Fruit fly (Drosophila melanogaster) whole organism, embryonic: Measurements from ENCODE around the gene CG17359.

Experiments
- CG10565 ChIP-seq: fragments of 200-800 bp; sonication (Bioruptor generic); optimal IDR thresholded peaks from 3 replicates; lab custom pipeline; 2016; ENCODE audit warnings: missing biosample characterization, mild to moderate bottlenecking, missing genetic modification characterization
- CG11093 ChIP-seq: fragments of 200-800 bp; sonication (Bioruptor generic); IDR thresholded peaks from 3 replicates; pipeline ENCODE4 v1.3.6; 2022; ENCODE audit warnings: missing biosample characterization, missing genetic modification characterization
- CG11398 ChIP-seq: fragments of 200-800 bp; sonication (Bioruptor generic); optimal IDR thresholded peaks from 2 replicates; lab custom pipeline; 2016; ENCODE audit warnings: missing biosample characterization, missing genetic modification characterization
- CG12155 ChIP-seq: fragments of 200-800 bp; sonication (Bioruptor generic); optimal IDR thresholded peaks from 3 replicates; lab custom pipeline; 2016; ENCODE audit warnings: missing biosample characterization, missing genetic modification characterization
- CG12219 ChIP-seq: fragments of 200-800 bp; sonication (Bioruptor generic); optimal IDR thresholded peaks from 3 replicates; lab custom pipeline; 2018; ENCODE audit warnings: missing biosample characterization, mild to moderate bottlenecking, missing genetic modification characterization
- CG12744 ChIP-seq: fragments of 200-800 bp; sonication (Bioruptor generic); optimal IDR thresholded peaks from 2 replicates; lab custom pipeline; 2016; ENCODE audit warnings: missing biosample characterization, missing genetic modification characterization
- CG13894 ChIP-seq: fragments of 200-800 bp; sonication (Bioruptor generic); optimal IDR thresholded peaks from 3 replicates; lab custom pipeline; 2018; ENCODE audit warnings: missing biosample characterization, mild to moderate bottlenecking, missing genetic modification characterization, moderate library complexity
- CG1529 ChIP-seq: fragments of 200-800 bp; sonication (Bioruptor generic); optimal IDR thresholded peaks from 3 replicates; lab custom pipeline; 2018; ENCODE audit warnings: missing biosample characterization, missing genetic modification characterization
- CG17359 ChIP-seq: fragments of 200-800 bp; sonication (Bioruptor generic); optimal IDR thresholded peaks from 3 replicates; lab custom pipeline; 2018; ENCODE audit warnings: missing biosample characterization, mild to moderate bottlenecking, missing genetic modification characterization, moderate library complexity
- CG17802 ChIP-seq: fragments of 200-800 bp; sonication (Bioruptor generic); optimal IDR thresholded peaks from 2 replicates; lab custom pipeline; 2018; ENCODE audit warnings: missing biosample characterization, mild to moderate bottlenecking, missing genetic modification characterization, moderate library complexity
- CG18619 ChIP-seq: fragments of 200-800 bp; sonication (Bioruptor generic); optimal IDR thresholded peaks from 3 replicates; lab custom pipeline; 2017; ENCODE audit warnings: missing biosample characterization, mild to moderate bottlenecking, missing genetic modification characterization
- CG18764 ChIP-seq: fragments of 200-800 bp; sonication (Bioruptor generic); optimal IDR thresholded peaks from 3 replicates; lab custom pipeline; 2016; ENCODE audit warnings: missing biosample characterization, missing genetic modification characterization
- CG2678 ChIP-seq: fragments of 200-800 bp; sonication (Bioruptor generic); optimal IDR thresholded peaks from 3 replicates; lab custom pipeline; 2019; ENCODE audit warnings: missing biosample characterization, mild to moderate bottlenecking, missing genetic modification characterization, moderate library complexity
- CG3995 ChIP-seq: fragments of 200-800 bp; sonication (Bioruptor generic); optimal IDR thresholded peaks from 3 replicates; lab custom pipeline; 2016; ENCODE audit warnings: missing biosample characterization, missing genetic modification characterization
- CG42726 ChIP-seq: fragments of 200-800 bp; sonication (Bioruptor generic); IDR thresholded peaks from 2 replicates; pipeline ENCODE4 v1.3.6; 2022; ENCODE audit warnings: missing biosample characterization, missing genetic modification characterization; ENCODE audit not compliant: partially characterized antibody
- CG6765 ChIP-seq: fragments of 200-800 bp; sonication (Bioruptor generic); optimal IDR thresholded peaks from 3 replicates; lab custom pipeline; 2017; ENCODE audit warnings: missing biosample characterization, mild to moderate bottlenecking, missing genetic modification characterization
- CG8924 ChIP-seq: fragments of 200-800 bp; optimal IDR thresholded peaks from 3 replicates; lab custom pipeline; 2019; ENCODE audit warnings: missing biosample characterization, mild to moderate bottlenecking, missing genetic modification characterization, moderate library complexity
- CG9817 ChIP-seq: fragments of 200-800 bp; sonication (Bioruptor generic); optimal IDR thresholded peaks from 2 replicates; lab custom pipeline; 2018; ENCODE audit warnings: missing biosample characterization, mild to moderate bottlenecking, missing genetic modification characterization, moderate library complexity
- Camta ChIP-seq: fragments of 200-800 bp; sonication (Bioruptor generic); optimal IDR thresholded peaks from 2 replicates; lab custom pipeline; 2016; ENCODE audit warnings: missing biosample characterization, missing genetic modification characterization
- Dad ChIP-seq: fragments of 200-800 bp; sonication (Bioruptor generic); optimal IDR thresholded peaks from 3 replicates; lab custom pipeline; 2016; ENCODE audit warnings: missing biosample characterization, missing genetic modification characterization
- Deaf1 ChIP-seq: fragments of 200-800 bp; optimal IDR thresholded peaks from 3 replicates; lab custom pipeline; 2019; ENCODE audit warnings: missing biosample characterization, mild to moderate bottlenecking, missing genetic modification characterization, moderate library complexity
- Dip2 ChIP-seq: fragments of 200-800 bp; sonication (Bioruptor generic); IDR thresholded peaks from 2 replicates; pipeline ENCODE4 v1.3.6; 2022; ENCODE audit warnings: missing biosample characterization, missing genetic modification characterization
- Doc2 ChIP-seq: fragments of 200-800 bp; sonication (Bioruptor generic); IDR thresholded peaks from 2 replicates; pipeline ENCODE4 v1.3.6; 2022; ENCODE audit warnings: missing biosample characterization, missing genetic modification characterization
- Ets97D ChIP-seq: fragments of 200-800 bp; sonication (Bioruptor generic); optimal IDR thresholded peaks from 3 replicates; lab custom pipeline; 2016; ENCODE audit warnings: missing biosample characterization, missing genetic modification characterization
- Fer2 ChIP-seq: fragments of 200-800 bp; sonication (Bioruptor generic); optimal IDR thresholded peaks from 2 replicates; lab custom pipeline; 2018; ENCODE audit warnings: missing biosample characterization, mild to moderate bottlenecking, missing genetic modification characterization, moderate library complexity
- HLH4C ChIP-seq: fragments of 200-800 bp; sonication (Bioruptor generic); IDR thresholded peaks from 3 replicates; pipeline ENCODE4 v1.3.6; 2022; ENCODE audit warnings: missing biosample characterization, missing genetic modification characterization; ENCODE audit not compliant: partially characterized antibody
- HLHmδ ChIP-seq: fragments of 200-800 bp; sonication (Bioruptor generic); optimal IDR thresholded peaks from 2 replicates; lab custom pipeline; 2018; ENCODE audit warnings: missing biosample characterization, mild to moderate bottlenecking, missing genetic modification characterization, moderate library complexity
- Hand ChIP-seq: fragments of 200-800 bp; sonication (Bioruptor generic); optimal IDR thresholded peaks from 2 replicates; lab custom pipeline; 2017; ENCODE audit warnings: mild to moderate bottlenecking, missing biosample characterization, missing genetic modification reagents, missing genetic modification characterization
- Hr39 ChIP-seq: fragments of >200 bp; optimal IDR thresholded peaks from 2 replicates; lab custom pipeline; 2017
- MBD-R2 ChIP-seq: fragments of 200-800 bp; sonication (Bioruptor generic); IDR thresholded peaks from 2 replicates; pipeline ENCODE4 v1.3.6; 2022; ENCODE audit warnings: missing biosample characterization, missing genetic modification characterization
- Oaz ChIP-seq: fragments of 200-800 bp; sonication (Bioruptor generic); IDR thresholded peaks from 2 replicates; pipeline ENCODE4 v1.3.6; 2022; ENCODE audit warnings: missing biosample characterization, missing genetic modification characterization
- PHDP ChIP-seq: fragments of 200-800 bp; sonication (Bioruptor generic); optimal IDR thresholded peaks from 3 replicates; lab custom pipeline; 2018; ENCODE audit warnings: missing biosample characterization, mild to moderate bottlenecking, missing genetic modification characterization, moderate library complexity
- ab ChIP-seq: fragments of 200-800 bp; sonication (Bioruptor generic); optimal IDR thresholded peaks from 2 replicates; lab custom pipeline; 2016; ENCODE audit warnings: missing biosample characterization, missing genetic modification characterization
- al ChIP-seq: fragments of 200-800 bp; sonication (Bioruptor generic); IDR thresholded peaks from 2 replicates; pipeline ENCODE4 v1.3.6; 2022; ENCODE audit warnings: missing biosample characterization, missing genetic modification characterization
- chinmo ChIP-seq: fragments of 200-800 bp; sonication (Bioruptor generic); IDR thresholded peaks from 4 replicates; pipeline ENCODE4 v1.3.6; 2022; ENCODE audit warnings: missing biosample characterization, missing genetic modification characterization; ENCODE audit not compliant: partially characterized antibody
- dati ChIP-seq: fragments of 200-800 bp; sonication (Bioruptor generic); IDR thresholded peaks from 2 replicates; pipeline ENCODE4 v1.3.6; 2022; ENCODE audit warnings: missing biosample characterization, missing genetic modification characterization
- grn ChIP-seq: fragments of 200-800 bp; sonication (Bioruptor generic); optimal IDR thresholded peaks from 3 replicates; lab custom pipeline; 2017; ENCODE audit warnings: missing biosample characterization, missing genetic modification characterization
- gsb ChIP-seq: fragments of 200-800 bp; sonication (Bioruptor generic); IDR thresholded peaks from 2 replicates; pipeline ENCODE4 v1.3.6; 2022; ENCODE audit warnings: missing biosample characterization, missing genetic modification characterization
- knrl ChIP-seq: fragments of 200-800 bp; sonication (Bioruptor generic); IDR thresholded peaks from 3 replicates; pipeline ENCODE4 v1.3.6; 2022; ENCODE audit warnings: missing biosample characterization, missing genetic modification characterization; ENCODE audit not compliant: partially characterized antibody
- lilli ChIP-seq: fragments of 200-800 bp; sonication (Bioruptor generic); optimal IDR thresholded peaks from 3 replicates; lab custom pipeline; 2016; ENCODE audit warnings: missing biosample characterization, missing genetic modification characterization
- maf-S ChIP-seq: fragments of 200-800 bp; sonication (Bioruptor generic); optimal IDR thresholded peaks from 2 replicates; lab custom pipeline; 2016; ENCODE audit warnings: missing biosample characterization, missing genetic modification characterization
- otp ChIP-seq: fragments of 200-800 bp; sonication (Bioruptor generic); IDR thresholded peaks from 3 replicates; pipeline ENCODE4, ENCODE4 v1.3.6; 2022; ENCODE audit warnings: missing biosample characterization, missing genetic modification characterization
- pho ChIP-seq: fragments of 200-800 bp; sonication (Bioruptor generic); optimal IDR thresholded peaks from 2 replicates; lab custom pipeline; 2016; ENCODE audit warnings: missing biosample characterization, missing genetic modification characterization
- phol ChIP-seq: fragments of 200-800 bp; sonication (Bioruptor generic); optimal IDR thresholded peaks from 3 replicates; lab custom pipeline; 2018; ENCODE audit warnings: missing biosample characterization, mild to moderate bottlenecking, missing genetic modification characterization, moderate library complexity
- row ChIP-seq: fragments of 200-800 bp; sonication (Bioruptor generic); IDR thresholded peaks from 3 replicates; pipeline ENCODE4 v1.3.6; 2022; ENCODE audit warnings: missing biosample characterization, missing genetic modification characterization
- seq ChIP-seq: fragments of 200-800 bp; sonication (Bioruptor generic); IDR thresholded peaks from 2 replicates; pipeline ENCODE4 v1.3.6; 2022; ENCODE audit warnings: missing biosample characterization, missing genetic modification characterization
- sisA ChIP-seq: fragments of 200-800 bp; sonication (Bioruptor generic); IDR thresholded peaks from 2 replicates; pipeline ENCODE4 v1.3.6; 2022; ENCODE audit warnings: missing biosample characterization, missing genetic modification characterization
- so ChIP-seq: fragments of 200-800 bp; sonication (Bioruptor generic); IDR thresholded peaks from 3 replicates; pipeline ENCODE4 v1.3.6; 2022; ENCODE audit warnings: missing biosample characterization, missing genetic modification characterization
- tin ChIP-seq: fragments of 200-800 bp; sonication (Bioruptor generic); optimal IDR thresholded peaks from 3 replicates; lab custom pipeline; 2016; ENCODE audit warnings: missing biosample characterization, missing genetic modification characterization
- vfl ChIP-seq: fragments of 200-800 bp; sonication (Bioruptor generic); optimal IDR thresholded peaks from 2 replicates; lab custom pipeline; 2016; ENCODE audit warnings: missing biosample characterization, missing genetic modification characterization
- zen ChIP-seq: fragments of 200-800 bp; sonication (Bioruptor generic); optimal IDR thresholded peaks from 3 replicates; lab custom pipeline; 2018; ENCODE audit warnings: missing biosample characterization, mild to moderate bottlenecking, missing genetic modification characterization, moderate library complexity

CG17359 gene

dm6 chr3L:14004963-14005458, 6.0 kb upstream of the CG17359 start (continued):
- TF ChIP-seq ab (GFP tag; lab: Kevin White, UChicago) (peak; percentile 96), Hand (GFP tag; lab: Kevin White, UChicago) (peak; percentile 76), Deaf1 (tag; lab: Kevin White, UChicago) (peak; percentile 73), CG18619 (GFP tag; lab: Kevin White, UChicago) (peak; percentile 94), Dip2 (GFP tag; lab: Robert Waterston, UW) (no peak; the same call in 1 of the 2 replicates), row (GFP tag; lab: Robert Waterston, UW) (peak; percentile 98), MBD-R2 (peak; percentile 85), CG42726 (GFP tag; lab: Robert Waterston, UW) (no peak), Fer2 (tag; lab: Kevin White, UChicago) (peak; percentile 82), Oaz (GFP tag; lab: Robert Waterston, UW) (peak; percentile 94), grn (no peak), pho (peak; percentile 94), lilli (GFP tag; lab: Kevin White, UChicago) (peak; percentile 97), dati (GFP tag; lab: Robert Waterston, UW) (peak; percentile 88), so (peak; percentile 95), al (GFP tag; lab: Robert Waterston, UW) (peak; percentile 76; the same call in 1 of the 2 replicates), CG13894 (tag; lab: Kevin White, UChicago) (peak; percentile 88), CG18764 (GFP tag; lab: Kevin White, UChicago) (peak; percentile 91), CG17359 (tag; lab: Kevin White, UChicago) (peak; percentile 100), CG11398 (GFP tag; lab: Kevin White, UChicago) (peak; percentile 90), gsb (GFP tag; lab: Robert Waterston, UW) (peak; percentile 83), CG1529 (GFP tag; lab: Kevin White, UChicago) (peak; percentile 91), seq (peak; percentile 94), PHDP (peak; percentile 96), phol (tag; lab: Kevin White, UChicago) (peak; percentile 95), chinmo (GFP tag; lab: Robert Waterston, UW) (peak; percentile 100), tin (GFP tag; lab: Kevin White, UChicago) (peak; percentile 97), maf-S (peak; percentile 92), knrl (GFP tag; lab: Robert Waterston, UW) (0 out of 3 replicates have a peak, but pooled peaks have one; percentile 12), CG10565 (peak; percentile 87), CG12219 (GFP tag; lab: Kevin White, UChicago) (peak; percentile 94), CG8924 (peak; percentile 94), CG2678 (tag; lab: Kevin White, UChicago) (peak; percentile 97), Doc2 (GFP tag; lab: Robert Waterston, UW) (peak; percentile 87), Dad (GFP tag; lab: Kevin White, UChicago) (peak; percentile 95), Hr39 (lab: Kevin White, UChicago) (no peak), CG11093 (GFP tag; lab: Robert Waterston, UW) (peak; percentile 93), sisA (GFP tag; lab: Robert Waterston, UW) (peak; percentile 98), HLH4C (GFP tag; lab: Robert Waterston, UW) (no peak), CG6765 (GFP tag; lab: Kevin White, UChicago) (peak; percentile 88), CG17802 (tag; lab: Kevin White, UChicago) (peak; percentile 81), HLHmδ (no peak), Ets97D (peak; percentile 81), CG3995 (GFP tag; lab: Kevin White, UChicago) (peak; percentile 65), CG12744 (peak; percentile 83), CG9817 (tag; lab: Kevin White, UChicago) (peak; percentile 95), Camta (GFP tag; lab: Kevin White, UChicago) (peak; percentile 95), CG12155 (peak; percentile 91), vfl (GFP tag; lab: Kevin White, UChicago) (peak; percentile 88), zen (tag; lab: Kevin White, UChicago) (peak; percentile 87), otp (GFP tag; lab: Robert Waterston, UW) (peak; percentile 96)
